Worm (Caenorhabditis elegans): ENCODE results near the gene R107.2.

- TF ChIP-seq mdl-1 (tag; optimal IDR thresholded peaks at IDR 0.05) = no peak
- TF ChIP-seq ztf-11 (tag; optimal IDR thresholded peaks at IDR 0.05) = no peak
- no peak for TF ChIP-seq unc-62 (GFP tag; optimal IDR thresholded peaks at IDR 0.05 in 1 of 2)
- TF ChIP-seq unc-62 (tag; optimal IDR thresholded peaks at IDR 0.05) = no peak
- no peak for TF ChIP-seq ceh-20 (GFP tag; IDR thresholded peaks at IDR 0.05)
These were observed 11.6 kb downstream of the R107.2 start for ce11 chrIII:9034133-9034532.
